Fruit fly (Drosophila melanogaster) whole organism, embryonic: ENCODE data around the gene yellow-g.

Experiments used
- CG10959 ChIP-seq: fragments of 200-800 bp; sonication (Bioruptor generic); IDR thresholded peaks from 2 replicates; pipeline ENCODE4 v1.3.6; 2022; ENCODE audit warnings: missing biosample characterization, missing genetic modification characterization
- CG11247 ChIP-seq: fragments of 200-800 bp; sonication (Bioruptor generic); IDR thresholded peaks from 2 replicates; pipeline ENCODE4 v1.3.6; 2022; ENCODE audit warnings: missing biosample characterization, missing genetic modification characterization
- CG11504 ChIP-seq: fragments of 200-800 bp; sonication (Bioruptor generic); optimal IDR thresholded peaks from 3 replicates; lab custom pipeline; 2019; ENCODE audit warnings: missing biosample characterization, mild to moderate bottlenecking, missing genetic modification characterization, moderate library complexity
- CG11695 ChIP-seq: fragments of 200-800 bp; sonication (Bioruptor generic); IDR thresholded peaks from 3 replicates; pipeline ENCODE4 v1.3.6; 2022; ENCODE audit warnings: missing biosample characterization, missing genetic modification characterization
- CG15479 ChIP-seq: fragments of 200-800 bp; sonication (Bioruptor generic); optimal IDR thresholded peaks from 3 replicates; lab custom pipeline; 2019; ENCODE audit warnings: missing biosample characterization, mild to moderate bottlenecking, missing genetic modification characterization, moderate library complexity
- CG15514 ChIP-seq: fragments of 200-800 bp; sonication (Bioruptor generic); optimal IDR thresholded peaks from 3 replicates; lab custom pipeline; 2017; ENCODE audit warnings: missing biosample characterization, missing genetic modification characterization, mild to moderate bottlenecking, moderate library complexity, missing genetic modification reagents
- CG16815 ChIP-seq: fragments of 200-800 bp; sonication (Bioruptor generic); optimal IDR thresholded peaks from 3 replicates; lab custom pipeline; 2017; ENCODE audit warnings: missing biosample characterization, mild to moderate bottlenecking, missing genetic modification characterization
- CG17186 ChIP-seq: fragments of 200-800 bp; sonication (Bioruptor generic); optimal IDR thresholded peaks from 3 replicates; lab custom pipeline; 2017; ENCODE audit warnings: missing biosample characterization, missing genetic modification reagents, missing genetic modification characterization
- CG17568 ChIP-seq: fragments of 200-800 bp; sonication (Bioruptor generic); optimal IDR thresholded peaks from 2 replicates; lab custom pipeline; 2018; ENCODE audit warnings: missing biosample characterization, mild to moderate bottlenecking, missing genetic modification characterization, moderate library complexity
- CG18764 ChIP-seq: fragments of 200-800 bp; sonication (Bioruptor generic); optimal IDR thresholded peaks from 3 replicates; lab custom pipeline; 2016; ENCODE audit warnings: missing biosample characterization, missing genetic modification characterization
- CG2678 ChIP-seq: fragments of 200-800 bp; sonication (Bioruptor generic); optimal IDR thresholded peaks from 3 replicates; lab custom pipeline; 2019; ENCODE audit warnings: missing biosample characterization, mild to moderate bottlenecking, missing genetic modification characterization, moderate library complexity
- CG31388 ChIP-seq: fragments of 200-800 bp; sonication (Bioruptor generic); optimal IDR thresholded peaks from 2 replicates; lab custom pipeline; 2016; ENCODE audit warnings: missing biosample characterization, missing genetic modification characterization
- CG3163 ChIP-seq: fragments of 200-800 bp; sonication (Bioruptor generic); optimal IDR thresholded peaks from 3 replicates; lab custom pipeline; 2016; ENCODE audit warnings: missing biosample characterization, missing genetic modification characterization
- CG33557 ChIP-seq: fragments of 200-800 bp; sonication (Bioruptor generic); optimal IDR thresholded peaks from 2 replicates; lab custom pipeline; 2019; ENCODE audit warnings: missing biosample characterization, mild to moderate bottlenecking, missing genetic modification characterization, moderate library complexity
- CG4328 ChIP-seq: fragments of 200-800 bp; sonication (Bioruptor generic); optimal IDR thresholded peaks from 3 replicates; lab custom pipeline; 2017; ENCODE audit warnings: missing biosample characterization, missing genetic modification reagents, missing genetic modification characterization
- CG4360 ChIP-seq: fragments of 200-800 bp; sonication (Bioruptor generic); IDR thresholded peaks from 2 replicates; pipeline ENCODE4 v1.3.6; 2022; ENCODE audit warnings: missing biosample characterization, missing genetic modification characterization
- CG4854 ChIP-seq: fragments of 200-800 bp; sonication (Bioruptor generic); optimal IDR thresholded peaks from 2 replicates; lab custom pipeline; 2016; ENCODE audit warnings: missing biosample characterization, missing genetic modification characterization, inconsistent platforms
- CG5953 ChIP-seq: fragments of 200-800 bp; sonication (Bioruptor generic); IDR thresholded peaks from 2 replicates; pipeline ENCODE4 v1.3.6; 2022; ENCODE audit warnings: missing biosample characterization, missing genetic modification characterization
- CG6254 ChIP-seq: fragments of 200-800 bp; sonication (Bioruptor generic); optimal IDR thresholded peaks from 3 replicates; lab custom pipeline; 2017; ENCODE audit warnings: mild to moderate bottlenecking, missing biosample characterization, missing genetic modification reagents, missing genetic modification characterization
- CG7271 ChIP-seq: fragments of 200-800 bp; sonication (Bioruptor generic); optimal IDR thresholded peaks from 2 replicates; lab custom pipeline; 2018; ENCODE audit warnings: missing biosample characterization, mild to moderate bottlenecking, missing genetic modification characterization, moderate library complexity
- CG7987 ChIP-seq: fragments of 200-800 bp; sonication (Bioruptor generic); optimal IDR thresholded peaks from 2 replicates; lab custom pipeline; 2018; ENCODE audit warnings: missing biosample characterization, mild to moderate bottlenecking, missing genetic modification characterization, moderate library complexity
- CG8944 ChIP-seq: fragments of 200-800 bp; sonication (Bioruptor generic); optimal IDR thresholded peaks from 3 replicates; lab custom pipeline; 2016; ENCODE audit warnings: missing biosample characterization, missing genetic modification characterization
- CG9817 ChIP-seq: fragments of 200-800 bp; sonication (Bioruptor generic); optimal IDR thresholded peaks from 2 replicates; lab custom pipeline; 2018; ENCODE audit warnings: missing biosample characterization, mild to moderate bottlenecking, missing genetic modification characterization, moderate library complexity
- CrebB ChIP-seq: fragments of 200-800 bp; sonication (Bioruptor generic); optimal IDR thresholded peaks from 3 replicates; lab custom pipeline; 2018; ENCODE audit warnings: missing biosample characterization, mild to moderate bottlenecking, missing genetic modification characterization
- Dip3 ChIP-seq: fragments of 200-800 bp; sonication (Bioruptor generic); optimal IDR thresholded peaks from 3 replicates; lab custom pipeline; 2016; ENCODE audit warnings: missing biosample characterization, missing genetic modification characterization
- Doc2 ChIP-seq: fragments of 200-800 bp; sonication (Bioruptor generic); IDR thresholded peaks from 2 replicates; pipeline ENCODE4 v1.3.6; 2022; ENCODE audit warnings: missing biosample characterization, missing genetic modification characterization
- Fer2 ChIP-seq: fragments of 200-800 bp; sonication (Bioruptor generic); optimal IDR thresholded peaks from 2 replicates; lab custom pipeline; 2018; ENCODE audit warnings: missing biosample characterization, mild to moderate bottlenecking, missing genetic modification characterization, moderate library complexity
- H15 ChIP-seq: fragments of 200-800 bp; sonication (Bioruptor generic); IDR thresholded peaks from 3 replicates; pipeline ENCODE4 v1.3.6; 2022; ENCODE audit warnings: missing biosample characterization, missing genetic modification characterization
- HLH3B ChIP-seq: fragments of 200-800 bp; sonication (Bioruptor generic); IDR thresholded peaks from 2 replicates; pipeline ENCODE4 v1.3.6; 2022; ENCODE audit warnings: missing biosample characterization, missing genetic modification characterization
- HLH54F ChIP-seq: fragments of 200-800 bp; sonication (Bioruptor generic); optimal IDR thresholded peaks from 3 replicates; lab custom pipeline; 2016; ENCODE audit warnings: missing biosample characterization, missing genetic modification characterization
- Jarid2 ChIP-seq: fragments of 200-800 bp; sonication (Bioruptor generic); optimal IDR thresholded peaks from 3 replicates; lab custom pipeline; 2017; ENCODE audit warnings: mild to moderate bottlenecking, missing biosample characterization, missing genetic modification reagents, missing genetic modification characterization
- Myb ChIP-seq: fragments of 200-800 bp; sonication (Bioruptor generic); optimal IDR thresholded peaks from 2 replicates; lab custom pipeline; 2016; ENCODE audit warnings: missing biosample characterization, missing genetic modification characterization
- Nf-YA ChIP-seq: fragments of 200-800 bp; sonication (Bioruptor generic); IDR thresholded peaks from 2 replicates; pipeline ENCODE4 v1.3.6; 2022; ENCODE audit warnings: missing biosample characterization, missing genetic modification characterization
- Oaz ChIP-seq: fragments of 200-800 bp; sonication (Bioruptor generic); IDR thresholded peaks from 2 replicates; pipeline ENCODE4 v1.3.6; 2022; ENCODE audit warnings: missing biosample characterization, missing genetic modification characterization
- Pdp1 ChIP-seq, 2 experiments: fragments of 200-800 bp; sonication (Bioruptor generic); optimal IDR thresholded peaks; 3 replicates each; lab custom pipeline; 2016; ENCODE audit warnings: missing biosample characterization in 2 of 2, missing genetic modification characterization in 2 of 2, mild to moderate bottlenecking in 1 of 2, moderate library complexity in 1 of 2
- Ptx1 ChIP-seq: fragments of 200-800 bp; sonication (Bioruptor generic); IDR thresholded peaks from 2 replicates; pipeline ENCODE4 v1.3.6; 2022; ENCODE audit warnings: missing biosample characterization, missing genetic modification characterization
- Sry-δ ChIP-seq: fragments of 200-800 bp; sonication (Bioruptor generic); optimal IDR thresholded peaks from 2 replicates; lab custom pipeline; 2016; ENCODE audit warnings: missing biosample characterization, missing genetic modification characterization
- Ssrp ChIP-seq: fragments of 200-800 bp; sonication (Bioruptor generic); optimal IDR thresholded peaks from 2 replicates; lab custom pipeline; 2018; ENCODE audit warnings: missing biosample characterization, mild to moderate bottlenecking, missing genetic modification characterization, moderate library complexity
- Vsx1 ChIP-seq: fragments of 200-800 bp; sonication (Bioruptor generic); optimal IDR thresholded peaks from 2 replicates; lab custom pipeline; 2017; ENCODE audit warnings: missing biosample characterization, mild to moderate bottlenecking, missing genetic modification characterization, missing genetic modification reagents
- ase ChIP-seq: fragments of 200-800 bp; sonication (Bioruptor generic); IDR thresholded peaks from 3 replicates; pipeline ENCODE4 v1.3.6; 2022; ENCODE audit warnings: missing biosample characterization, missing genetic modification characterization
- bcd ChIP-seq: fragments of 200-800 bp; sonication (Bioruptor generic); optimal IDR thresholded peaks from 2 replicates; lab custom pipeline; 2017; ENCODE audit warnings: missing biosample characterization, mild to moderate bottlenecking, missing genetic modification characterization
- dpn ChIP-seq, 2 experiments: fragments of 200-800 bp; sonication (Bioruptor generic); optimal IDR thresholded peaks; 3 replicates each; lab custom pipeline; 2016; ENCODE audit warnings: missing biosample characterization in 2 of 2, missing genetic modification characterization in 2 of 2
- fd64A ChIP-seq: fragments of 200-800 bp; sonication (Bioruptor generic); optimal IDR thresholded peaks from 3 replicates; lab custom pipeline; 2018; ENCODE audit warnings: missing biosample characterization, mild to moderate bottlenecking, missing genetic modification characterization
- fu2 ChIP-seq: fragments of 200-800 bp; sonication (Bioruptor generic); optimal IDR thresholded peaks from 2 replicates; lab custom pipeline; 2016; ENCODE audit warnings: missing biosample characterization, missing genetic modification characterization
- gro ChIP-seq: fragments of 200-800 bp; sonication (Bioruptor generic); optimal IDR thresholded peaks from 2 replicates; lab custom pipeline; 2016; ENCODE audit warnings: missing biosample characterization, missing genetic modification characterization
- ham ChIP-seq: fragments of 200-800 bp; sonication (Bioruptor generic); IDR thresholded peaks from 2 replicates; pipeline ENCODE4 v1.3.6; 2022; ENCODE audit warnings: missing biosample characterization, missing genetic modification characterization
- ranshi ChIP-seq: fragments of 200-800 bp; sonication (Bioruptor generic); IDR thresholded peaks from 2 replicates; pipeline ENCODE4 v1.3.6; 2022; ENCODE audit warnings: missing biosample characterization, missing genetic modification characterization
- ssp ChIP-seq: fragments of 200-800 bp; sonication (Bioruptor generic); IDR thresholded peaks from 2 replicates; pipeline ENCODE4 v1.3.6; 2022; ENCODE audit warnings: missing biosample characterization, missing genetic modification characterization
- stwl ChIP-seq: fragments of 200-800 bp; sonication (Bioruptor generic); optimal IDR thresholded peaks from 3 replicates; lab custom pipeline; 2018; ENCODE audit warnings: missing biosample characterization, mild to moderate bottlenecking, missing genetic modification characterization, moderate library complexity
- tgo ChIP-seq: fragments of 200-800 bp; sonication (Bioruptor generic); IDR thresholded peaks from 3 replicates; pipeline ENCODE4 v1.3.6; 2022; ENCODE audit warnings: missing biosample characterization, missing genetic modification characterization
- usp ChIP-seq: fragments of >200 bp; optimal IDR thresholded peaks from 2 replicates; lab custom pipeline; 2017; ENCODE audit warnings: missing biosample characterization, missing genetic modification characterization

yellow-g gene

dm6 chr3L:2257412-2257862 is 15.1 kb downstream of the yellow-g start, which contains the start of the genes CG1275 and Elp5 (continued):
- TF ChIP-seq CG17568 (GFP tag; lab: Kevin White, UChicago) (no peak), dpn (GFP tag; optimal IDR thresholded peaks at IDR 0.05; lab: Kevin White, UChicago) (peak; percentile 97 to 98), Sry-δ (GFP tag; lab: Kevin White, UChicago) (peak; percentile 65), Jarid2 (GFP tag; lab: Kevin White, UChicago) (peak; percentile 84), ssp (GFP tag; lab: Robert Waterston, UW) (peak; percentile 95), usp (GFP tag; lab: Kevin White, UChicago) (no peak), Vsx1 (peak; percentile 96), Dip3 (GFP tag; lab: Kevin White, UChicago) (peak; percentile 97), Oaz (GFP tag; lab: Robert Waterston, UW) (peak; percentile 98), CG11695 (peak; percentile 99), Pdp1 (GFP tag; optimal IDR thresholded peaks at IDR 0.05; lab: Kevin White, UChicago) (peak; percentile 98), CG33557 (GFP tag; lab: Kevin White, UChicago) (peak; percentile 94), CG3163 (GFP tag; lab: Kevin White, UChicago) (peak; percentile 82), CG15479 (GFP tag; lab: Kevin White, UChicago) (peak; percentile 62), H15 (GFP tag; lab: Robert Waterston, UW) (peak; percentile 99), CrebB (tag; lab: Kevin White, UChicago) (peak; percentile 96), Nf-YA (GFP tag; lab: Robert Waterston, UW) (peak; percentile 99), Fer2 (tag; lab: Kevin White, UChicago) (peak; percentile 98), Doc2 (GFP tag; lab: Robert Waterston, UW) (peak; percentile 98), CG9817 (peak; percentile 99), stwl (tag; lab: Kevin White, UChicago) (peak; percentile 75), CG11504 (tag; lab: Kevin White, UChicago) (peak; percentile 96), tgo (peak; percentile 100), CG18764 (GFP tag; lab: Kevin White, UChicago) (peak; percentile 94), CG16815 (GFP tag; lab: Kevin White, UChicago) (peak; percentile 96), CG17186 (GFP tag; lab: Kevin White, UChicago) (peak; percentile 82), Myb (GFP tag; lab: Kevin White, UChicago) (peak; percentile 85), CG7987 (peak; percentile 89), Ssrp (peak; percentile 98), CG4854 (peak; percentile 97), CG6254 (GFP tag; lab: Kevin White, UChicago) (peak; percentile 91), HLH54F (peak; percentile 97), CG2678 (tag; lab: Kevin White, UChicago) (peak; percentile 99), CG31388 (GFP tag; lab: Kevin White, UChicago) (peak; percentile 88), gro (GFP tag; lab: Kevin White, UChicago) (peak; percentile 95), CG4328 (peak; percentile 93), CG4360 (GFP tag; lab: Robert Waterston, UW) (peak; percentile 90), ham (GFP tag; lab: Robert Waterston, UW) (peak; percentile 98), HLH3B (GFP tag; lab: Robert Waterston, UW) (peak; percentile 100), fu2 (GFP tag; lab: Kevin White, UChicago) (peak; percentile 95), ranshi (peak; percentile 100), CG5953 (peak; percentile 99), CG11247 (GFP tag; lab: Robert Waterston, UW) (peak; percentile 100), Ptx1 (GFP tag; lab: Robert Waterston, UW) (peak; percentile 99), fd64A (GFP tag; lab: Kevin White, UChicago) (peak; percentile 89), CG7271 (peak; percentile 96), CG15514 (peak; percentile 92), CG8944 (GFP tag; lab: Kevin White, UChicago) (peak; percentile 96), ase (GFP tag; lab: Robert Waterston, UW) (peak; percentile 100), CG10959 (GFP tag; lab: Robert Waterston, UW) (peak; percentile 99), bcd (GFP tag; lab: Kevin White, UChicago) (peak; percentile 98)
